Worm (Caenorhabditis elegans): ENCODE data around the gene nspg-10.

nspg-10 gene

DNA sequence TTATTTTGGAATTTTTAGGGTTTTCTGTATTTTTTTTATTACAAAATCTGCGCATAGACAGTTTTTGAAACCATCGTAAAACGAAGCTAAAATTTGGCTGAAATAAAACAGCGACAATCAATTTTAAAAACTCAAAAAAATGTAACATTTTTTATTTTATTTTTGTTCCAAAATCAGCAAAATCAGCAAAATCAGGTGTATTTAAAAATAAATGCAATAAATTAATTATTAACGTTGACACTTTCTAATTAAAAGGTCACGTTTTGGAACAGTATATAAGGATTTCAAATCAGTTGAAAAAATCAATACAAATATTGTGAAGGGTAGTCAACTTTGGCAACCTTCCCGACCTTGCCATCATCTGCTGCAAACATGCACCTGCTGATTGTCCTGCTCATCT, 27.8 kb downstream of the nspg-10 start, which contains the start of gene R105.1:
Gene R105.1, plus strand, starts transcription at position 301 of the 400 bp plus-strand sequence.
- no peak for TF ChIP-seq pha-4 (tag; optimal IDR thresholded peaks at IDR 0.05)
- no peak for TF ChIP-seq ceh-28 (tag; optimal IDR thresholded peaks at IDR 0.05)
- no peak for TF ChIP-seq pqm-1 (tag; optimal IDR thresholded peaks at IDR 0.05)
- TF ChIP-seq mdl-1 (tag; optimal IDR thresholded peaks at IDR 0.05) = no peak
- no peak for TF ChIP-seq nhr-11 (tag; optimal IDR thresholded peaks at IDR 0.05)
- no peak for TF ChIP-seq ztf-11 (tag; optimal IDR thresholded peaks at IDR 0.05)
- no peak for TF ChIP-seq unc-62 (GFP tag; optimal IDR thresholded peaks at IDR 0.05)
- TF ChIP-seq nhr-23 (tag; optimal IDR thresholded peaks at IDR 0.05) = no peak
- TF ChIP-seq eor-1 (tag; optimal IDR thresholded peaks at IDR 0.05) = no peak
- no peak for TF ChIP-seq unc-39 (tag; optimal IDR thresholded peaks at IDR 0.05)

ce11 chrIV:4636001-4636400, 30.4 kb downstream of the nspg-10 start, which contains the start of gene R105.5:
R105.5 (plus strand) TSS chrIV:4636301.
- TF ChIP-seq elt-3 (tag; optimal IDR thresholded peaks at IDR 0.05) (no peak), jun-1 (tag; optimal IDR thresholded peaks at IDR 0.05) (no peak), daf-12 (tag; optimal IDR thresholded peaks at IDR 0.05) (no peak), ZK546.5 (tag; optimal IDR thresholded peaks at IDR 0.05) (no peak), ceh-28 (tag; optimal IDR thresholded peaks at IDR 0.05) (no peak)

ce11 chrIV:4637840-4638239, 32.3 kb downstream of the nspg-10 start, which contains the start of gene F19C7.8:
F19C7.8 (minus strand) TSS chrIV:4638095.
- TF ChIP-seq unc-62 (GFP tag; optimal IDR thresholded peaks at IDR 0.05) (no peak), jun-1 (tag; optimal IDR thresholded peaks at IDR 0.05) (no peak), daf-12 (tag; optimal IDR thresholded peaks at IDR 0.05) (no peak), elt-2 (tag; optimal IDR thresholded peaks at IDR 0.05) (no peak), R02D3.7 (tag; optimal IDR thresholded peaks at IDR 0.05) (no peak), mdl-1 (tag; optimal IDR thresholded peaks at IDR 0.05) (no peak), elt-3 (tag; optimal IDR thresholded peaks at IDR 0.05) (no peak), pqm-1 (tag; optimal IDR thresholded peaks at IDR 0.05) (no peak), snpc-4 (tag; optimal IDR thresholded peaks at IDR 0.05) (no peak), ceh-28 (tag; optimal IDR thresholded peaks at IDR 0.05) (no peak)

DNA sequence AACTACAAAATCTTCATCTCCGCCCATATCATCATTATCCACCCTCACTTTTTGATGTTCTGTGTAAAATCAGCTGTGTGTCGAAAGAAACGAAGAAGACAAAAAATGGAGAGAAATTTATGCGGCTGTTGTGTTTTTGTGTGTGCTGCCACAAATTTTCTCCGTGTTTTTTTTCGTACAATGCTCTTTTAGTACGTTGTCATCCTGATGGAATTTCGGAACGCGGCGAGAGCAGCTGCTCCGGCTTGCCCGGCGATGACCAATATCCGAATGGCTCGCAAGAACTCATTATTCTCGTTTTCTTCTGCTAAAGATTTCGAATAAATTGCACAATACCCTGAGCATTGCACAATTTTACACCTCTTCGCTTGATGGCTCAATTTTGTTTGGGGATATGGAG, 33.8 kb downstream of the nspg-10 start:
- no peak for TF ChIP-seq pha-4 (tag; optimal IDR thresholded peaks at IDR 0.05)
- TF ChIP-seq R02D3.7 (tag; optimal IDR thresholded peaks at IDR 0.05) = no peak
- TF ChIP-seq fkh-10 (GFP tag; optimal IDR thresholded peaks at IDR 0.05) = no peak
- TF ChIP-seq ceh-16 (tag; optimal IDR thresholded peaks at IDR 0.05) = no peak
- TF ChIP-seq nfya-1 (tag; optimal IDR thresholded peaks at IDR 0.05; ENCODE audit: insufficient read depth) = no peak
- TF ChIP-seq unc-62 (GFP tag; optimal IDR thresholded peaks at IDR 0.05) = no peak
- no peak for TF ChIP-seq ceh-82 (tag; optimal IDR thresholded peaks at IDR 0.05)
- TF ChIP-seq sea-2 (GFP tag; optimal IDR thresholded peaks at IDR 0.05) = no peak
- no peak for TF ChIP-seq snpc-4 (tag; optimal IDR thresholded peaks at IDR 0.05)
- TF ChIP-seq lin-15B (tag; optimal IDR thresholded peaks at IDR 0.05) = no peak
- no peak for TF ChIP-seq nhr-76 (tag; optimal IDR thresholded peaks at IDR 0.05)
- no peak for TF ChIP-seq nhr-28 (tag; optimal IDR thresholded peaks at IDR 0.05)
- no peak for TF ChIP-seq pqm-1 (tag; optimal IDR thresholded peaks at IDR 0.05)
- TF ChIP-seq fos-1 (tag; optimal IDR thresholded peaks at IDR 0.05) = no peak
- no peak for TF ChIP-seq ceh-28 (tag; optimal IDR thresholded peaks at IDR 0.05)
- no peak for TF ChIP-seq ceh-9 (tag; optimal IDR thresholded peaks at IDR 0.05)
- no peak for TF ChIP-seq fkh-2 (tag; optimal IDR thresholded peaks at IDR 0.05)

DNA sequence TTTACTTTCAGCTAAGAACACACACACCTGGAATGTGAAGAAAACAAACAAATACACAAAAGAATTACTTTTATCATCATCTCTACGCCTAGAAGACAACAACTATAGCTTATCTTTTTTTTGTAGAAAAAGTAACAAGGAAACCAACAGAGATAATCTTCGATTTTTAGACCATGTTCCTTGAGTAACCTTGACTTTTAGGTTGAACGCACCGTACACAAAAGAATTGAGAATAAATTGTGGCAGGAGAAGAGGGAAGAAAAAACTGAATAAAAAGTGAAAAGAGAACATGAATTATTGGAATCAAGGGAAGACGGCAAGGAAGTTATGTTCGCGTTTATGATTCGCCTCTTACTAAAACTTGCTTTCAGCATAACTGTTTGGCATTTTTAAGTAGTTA, 35.4 kb downstream of the nspg-10 start:
- TF ChIP-seq ceh-9 (tag; optimal IDR thresholded peaks at IDR 0.05) (no peak), nhr-67 (tag; optimal IDR thresholded peaks at IDR 0.05) (no peak), nhr-43 (tag; optimal IDR thresholded peaks at IDR 0.05; ENCODE audit: poor library complexity, severe bottlenecking) (peak; percentile 15), elt-2 (tag; optimal IDR thresholded peaks at IDR 0.05) (no peak), nhr-25 (tag; optimal IDR thresholded peaks at IDR 0.05) (peak; percentile 77), nhr-76 (tag; optimal IDR thresholded peaks at IDR 0.05) (no peak)

ce11 chrIV:4643577-4643976, 38.0 kb downstream of the nspg-10 start:
- TF ChIP-seq nhr-77 (tag; optimal IDR thresholded peaks at IDR 0.05) (no peak), nhr-25 (tag; optimal IDR thresholded peaks at IDR 0.05) (peak; percentile 30)
